Fruit fly (Drosophila melanogaster): ENCODE measurements around the gene CG32069.

dm6 chr3L:11061200-11061599 lies 1.2 kb downstream of the CG32069 start, which contains the start of the genes CG6321 and Blos2:
- TF ChIP-seq Hr39 (GFP tag; optimal IDR thresholded peaks at IDR 0.05) (peak; percentile 65), CG6163 (GFP tag; IDR thresholded peaks at IDR 0.05) (peak; percentile 70), CG1621 (tag; optimal IDR thresholded peaks at IDR 0.05) (no peak), OdsH (GFP tag; optimal IDR thresholded peaks at IDR 0.05) (peak; percentile 78), CG10669 (GFP tag; optimal IDR thresholded peaks at IDR 0.05) (peak; percentile 58), Sox14 (GFP tag; optimal IDR thresholded peaks at IDR 0.05) (peak; percentile 76), Hr38 (GFP tag; optimal IDR thresholded peaks at IDR 0.05) (no peak), Met (GFP tag; optimal IDR thresholded peaks at IDR 0.05) (peak; percentile 79), Eip93F (GFP tag; optimal IDR thresholded peaks at IDR 0.05) (no peak)

Data from whole organism, prepupa.